Worm (Caenorhabditis elegans) whole organism, early embryonic: ENCODE results near the gene nmur-3.

Experiments
- ama-1 ChIP-seq: fragments of 150-350 bp; optimal IDR thresholded peaks from 2 replicates; lab custom pipeline; 2014
- ceh-36 ChIP-seq: sonication (generic microtip); optimal IDR thresholded peaks from 2 replicates; lab custom pipeline; 2016; ENCODE audit warnings: missing genetic modification characterization, inconsistent platforms, missing compliant biosample characterization
- flt-1 ChIP-seq: fragments of 200-800 bp; sonication (Bioruptor generic); IDR thresholded peaks from 2 replicates; pipeline ENCODE4 v1.3.6; 2022; ENCODE audit warnings: missing genetic modification characterization, missing compliant biosample characterization
- pes-1 ChIP-seq: fragments of 200-800 bp; sonication (Bioruptor generic); IDR thresholded peaks from 2 replicates; pipeline ENCODE4 v1.3.6; 2022; ENCODE audit warnings: missing genetic modification reagents, missing genetic modification characterization, missing compliant biosample characterization
- sea-1 ChIP-seq: fragments of 200-800 bp; sonication (Bioruptor generic); conservative IDR thresholded peaks from 2 replicates; pipeline ENCODE4 v1.3.6; 2022; ENCODE audit warnings: missing genetic modification characterization, missing compliant biosample characterization
- tbx-37 ChIP-seq: fragments of 200-800 bp; sonication (Bioruptor generic); conservative IDR thresholded peaks from 2 replicates; pipeline ENCODE4 v1.3.6; 2022; ENCODE audit warnings: missing genetic modification reagents, missing genetic modification characterization, missing compliant biosample characterization

ce11 chrX:4480800-4481199, 14.5 kb downstream of the nmur-3 start:
- TF ChIP-seq flt-1 (GFP tag; lab: Robert Waterston, UW) (no peak), pes-1 (GFP tag; lab: Robert Waterston, UW) (no peak), ama-1 (lab: Kevin White, UChicago) (no peak), ceh-36 (tag; lab: Kevin White, UChicago) (no peak), sea-1 (no peak), tbx-37 (GFP tag; lab: Robert Waterston, UW) (no peak)
